Worm (Caenorhabditis elegans): Measurements from ENCODE around the gene csn-6.

The csn-6 gene

DNA sequence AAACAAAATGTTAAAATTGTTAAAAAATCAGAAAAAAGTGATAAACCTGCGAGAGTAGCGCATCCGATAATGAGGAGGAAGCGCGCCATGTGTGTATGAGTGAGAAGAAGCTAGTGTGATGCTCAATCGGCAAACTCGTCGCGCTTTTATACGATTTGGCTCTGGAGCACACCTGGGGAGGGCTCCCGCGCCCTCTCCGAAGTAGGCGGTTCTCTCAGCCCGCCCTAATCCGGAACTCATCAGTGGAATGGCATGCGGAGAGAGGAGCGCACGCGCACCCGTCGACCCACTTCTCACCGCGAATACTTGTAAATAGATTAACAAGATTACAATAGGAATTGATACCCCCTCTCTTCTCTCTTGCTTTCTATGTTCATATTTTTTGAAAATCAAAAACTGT, 30.7 kb downstream of the csn-6 start, which contains the start of gene pqn-74:
pqn-74 (minus strand) TSS at position 122 of the 400 bp plus-strand sequence.
- no peak for TF ChIP-seq hmg-4 (GFP tag; optimal IDR thresholded peaks at IDR 0.05)
- TF ChIP-seq B0310.2 (tag; optimal IDR thresholded peaks at IDR 0.05): no peak
- TF ChIP-seq scrt-1 (GFP tag; IDR thresholded peaks at IDR 0.05): no peak
- no peak for TF ChIP-seq hmbx-1 (tag; optimal IDR thresholded peaks at IDR 0.05)
- no peak for TF ChIP-seq sea-1 (GFP tag; conservative IDR thresholded peaks at IDR 0.05)
- no peak for TF ChIP-seq ets-7 (tag; optimal IDR thresholded peaks at IDR 0.05)
- no peak for TF ChIP-seq tbx-37 (GFP tag; conservative IDR thresholded peaks at IDR 0.05)
- no peak for TF ChIP-seq hnd-1 (tag; optimal IDR thresholded peaks at IDR 0.05)
- no peak for TF ChIP-seq F13C5.2 (tag; optimal IDR thresholded peaks at IDR 0.05)
- TF ChIP-seq tbx-11 (GFP tag; IDR thresholded peaks at IDR 0.05): no peak
- TF ChIP-seq pes-1 (GFP tag; IDR thresholded peaks at IDR 0.05): no peak
- TF ChIP-seq aly-1 (tag; optimal IDR thresholded peaks at IDR 0.05): no peak
- no peak for TF ChIP-seq ama-1 (optimal IDR thresholded peaks at IDR 0.05)
- TF ChIP-seq ceh-36 (tag; optimal IDR thresholded peaks at IDR 0.05): no peak
- TF ChIP-seq flt-1 (GFP tag; IDR thresholded peaks at IDR 0.05): no peak
- no peak for TF ChIP-seq tra-4 (tag; optimal IDR thresholded peaks at IDR 0.05)
- no peak for TF ChIP-seq ceh-13 (GFP tag; optimal IDR thresholded peaks at IDR 0.05)

DNA sequence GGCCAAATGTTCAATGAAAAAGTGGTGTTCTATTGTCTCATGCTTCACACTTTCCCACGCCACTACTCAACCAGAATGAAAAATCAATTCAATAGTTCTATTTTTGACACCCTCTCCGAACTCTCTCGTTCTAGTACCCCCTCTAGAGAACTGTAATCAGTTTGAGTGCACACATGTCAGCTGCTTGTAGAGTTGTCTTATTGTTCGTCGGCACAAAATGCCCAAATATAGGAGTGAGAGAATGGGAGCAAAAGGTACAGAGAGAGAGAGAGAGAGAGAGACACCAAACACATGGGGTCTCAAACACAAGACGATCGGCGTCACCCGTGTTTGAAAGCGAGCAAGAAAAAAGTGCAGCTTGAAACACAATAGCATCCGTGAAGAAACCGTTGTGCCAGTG, 33.7 kb downstream of the csn-6 start:
- TF ChIP-seq aly-1 (tag; optimal IDR thresholded peaks at IDR 0.05) (no peak), B0310.2 (tag; optimal IDR thresholded peaks at IDR 0.05) (no peak), pes-1 (GFP tag; IDR thresholded peaks at IDR 0.05) (no peak), F13C5.2 (tag; optimal IDR thresholded peaks at IDR 0.05) (no peak), scrt-1 (GFP tag; IDR thresholded peaks at IDR 0.05) (no peak), hmg-4 (GFP tag; optimal IDR thresholded peaks at IDR 0.05) (no peak), hmbx-1 (tag; optimal IDR thresholded peaks at IDR 0.05) (no peak), hnd-1 (tag; optimal IDR thresholded peaks at IDR 0.05) (no peak), flt-1 (GFP tag; IDR thresholded peaks at IDR 0.05) (no peak), tra-4 (tag; optimal IDR thresholded peaks at IDR 0.05) (no peak), tbx-37 (GFP tag; conservative IDR thresholded peaks at IDR 0.05) (no peak), sea-1 (GFP tag; conservative IDR thresholded peaks at IDR 0.05) (no peak), ceh-36 (tag; optimal IDR thresholded peaks at IDR 0.05) (no peak), ama-1 (optimal IDR thresholded peaks at IDR 0.05) (no peak), tbx-11 (GFP tag; IDR thresholded peaks at IDR 0.05) (no peak), ceh-13 (GFP tag; optimal IDR thresholded peaks at IDR 0.05) (no peak), ets-7 (tag; optimal IDR thresholded peaks at IDR 0.05) (no peak)

DNA sequence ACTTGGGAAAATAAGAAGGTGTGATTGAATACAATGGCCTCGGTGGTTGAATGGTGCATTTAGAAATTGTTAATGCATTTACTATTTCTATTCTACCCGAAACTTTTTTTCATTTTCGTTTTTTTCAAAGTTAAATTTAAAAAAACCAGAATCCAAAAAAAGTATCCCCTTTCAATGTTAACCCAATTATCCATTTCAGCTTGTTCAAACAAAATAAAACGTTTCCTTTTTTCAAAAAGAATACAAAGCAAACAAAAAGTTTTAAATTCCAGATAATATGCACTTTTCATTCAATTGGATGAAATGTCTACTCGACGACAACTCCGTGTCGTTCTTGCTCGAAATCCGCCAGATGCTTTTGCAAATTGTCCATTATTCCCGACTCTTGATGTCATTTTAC, 41.9 kb downstream of the csn-6 start, which contains the start of gene W02A2.5:
W02A2.5 (plus strand) TSS at position 301 of the 400 bp plus-strand sequence.
- no peak for TF ChIP-seq scrt-1 (GFP tag; IDR thresholded peaks at IDR 0.05)
- TF ChIP-seq aly-1 (tag; optimal IDR thresholded peaks at IDR 0.05): no peak
- TF ChIP-seq pes-1 (GFP tag; IDR thresholded peaks at IDR 0.05): no peak
- no peak for TF ChIP-seq hmbx-1 (tag; optimal IDR thresholded peaks at IDR 0.05)
- TF ChIP-seq ets-7 (tag; optimal IDR thresholded peaks at IDR 0.05): no peak
- TF ChIP-seq tra-4 (tag; optimal IDR thresholded peaks at IDR 0.05): no peak
- no peak for TF ChIP-seq ama-1 (optimal IDR thresholded peaks at IDR 0.05)
- TF ChIP-seq tbx-11 (GFP tag; IDR thresholded peaks at IDR 0.05): no peak
- TF ChIP-seq hmg-4 (GFP tag; optimal IDR thresholded peaks at IDR 0.05): no peak

DNA sequence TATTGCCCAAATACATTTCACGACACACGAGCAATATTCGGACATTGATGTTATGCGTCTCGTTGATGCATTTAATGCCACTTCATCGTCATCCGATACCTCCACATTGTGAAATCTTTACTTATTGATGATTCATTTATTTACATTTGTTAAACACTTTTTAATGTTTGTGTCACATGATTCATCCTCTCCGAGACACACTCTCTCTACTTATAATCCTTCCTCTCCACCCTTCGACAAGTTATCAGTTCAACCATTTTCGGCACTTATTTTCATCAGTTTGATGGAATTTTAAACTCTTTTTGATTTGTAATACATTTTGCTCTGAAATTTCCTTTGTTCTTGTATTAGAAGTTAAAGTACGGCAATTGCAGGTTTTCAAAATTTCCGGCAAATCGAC, 45.5 kb downstream of the csn-6 start:
- no peak for TF ChIP-seq scrt-1 (GFP tag; IDR thresholded peaks at IDR 0.05)
- no peak for TF ChIP-seq flt-1 (GFP tag; IDR thresholded peaks at IDR 0.05)
- TF ChIP-seq B0310.2 (tag; optimal IDR thresholded peaks at IDR 0.05): no peak
- TF ChIP-seq tbx-11 (GFP tag; IDR thresholded peaks at IDR 0.05): no peak
- no peak for TF ChIP-seq hnd-1 (tag; optimal IDR thresholded peaks at IDR 0.05)
- TF ChIP-seq tbx-37 (GFP tag; conservative IDR thresholded peaks at IDR 0.05): no peak

DNA sequence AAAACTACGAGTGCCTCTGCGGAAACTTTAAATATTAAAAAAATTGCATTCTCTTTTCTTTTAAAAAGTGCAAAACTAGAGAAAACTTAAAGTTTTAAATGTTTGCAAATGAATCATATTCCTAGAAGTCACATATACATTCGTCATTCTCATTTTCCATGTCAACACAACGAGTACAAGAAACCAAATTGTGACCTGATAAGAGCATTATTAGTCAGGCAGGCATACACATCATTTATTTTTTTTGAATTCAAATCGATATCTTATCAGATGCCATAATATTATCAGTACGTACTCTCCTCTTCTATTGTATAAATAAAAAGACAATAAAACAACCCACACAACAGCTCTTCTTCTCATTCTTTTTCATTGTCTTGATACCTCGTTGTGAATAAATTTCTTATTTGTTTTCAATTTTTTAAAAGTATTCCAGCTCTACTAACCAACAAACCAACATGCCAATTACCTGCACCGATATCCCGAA, 46.6 kb downstream of the csn-6 start, which contains the start of gene W02A2.9:
W02A2.9 (plus strand) TSS at position 434 of the 484 bp plus-strand sequence.
- no peak for TF ChIP-seq aly-1 (tag; optimal IDR thresholded peaks at IDR 0.05)
- TF ChIP-seq scrt-1 (GFP tag; IDR thresholded peaks at IDR 0.05): no peak
- TF ChIP-seq tbx-37 (GFP tag; conservative IDR thresholded peaks at IDR 0.05): no peak
- TF ChIP-seq sea-1 (GFP tag; conservative IDR thresholded peaks at IDR 0.05): no peak
- TF ChIP-seq B0310.2 (tag; optimal IDR thresholded peaks at IDR 0.05): no peak
- no peak for TF ChIP-seq hmg-4 (GFP tag; optimal IDR thresholded peaks at IDR 0.05)
- no peak for TF ChIP-seq ceh-36 (tag; optimal IDR thresholded peaks at IDR 0.05)
- TF ChIP-seq tbx-11 (GFP tag; IDR thresholded peaks at IDR 0.05): no peak
- TF ChIP-seq ama-1 (optimal IDR thresholded peaks at IDR 0.05): no peak
- no peak for TF ChIP-seq pes-1 (GFP tag; IDR thresholded peaks at IDR 0.05)
- no peak for TF ChIP-seq ets-7 (tag; optimal IDR thresholded peaks at IDR 0.05)
- TF ChIP-seq hmbx-1 (tag; optimal IDR thresholded peaks at IDR 0.05): no peak
- no peak for TF ChIP-seq tra-4 (tag; optimal IDR thresholded peaks at IDR 0.05)
- no peak for TF ChIP-seq flt-1 (GFP tag; IDR thresholded peaks at IDR 0.05)
- no peak for TF ChIP-seq ceh-13 (GFP tag; optimal IDR thresholded peaks at IDR 0.05)
- TF ChIP-seq F13C5.2 (tag; optimal IDR thresholded peaks at IDR 0.05): no peak
- no peak for TF ChIP-seq hnd-1 (tag; optimal IDR thresholded peaks at IDR 0.05)

DNA sequence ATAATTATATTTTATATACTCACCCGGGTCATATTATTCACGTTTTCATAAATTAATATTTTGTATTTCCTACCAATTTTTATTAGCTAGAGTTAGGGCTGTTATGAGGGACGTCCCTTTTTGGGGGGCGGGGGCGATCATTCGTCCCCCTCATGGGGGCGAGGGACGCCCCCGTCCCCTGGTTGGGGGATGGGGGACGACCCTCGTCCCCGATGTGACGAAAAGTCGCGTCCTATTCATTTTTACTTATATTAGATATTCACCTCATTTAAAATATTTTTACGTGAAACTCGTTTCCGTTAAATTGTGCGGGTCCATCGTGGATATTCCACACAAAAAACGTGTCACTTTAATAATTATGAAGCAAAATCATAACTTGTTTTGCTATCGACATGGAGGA, 48.0 kb downstream of the csn-6 start, which contains the start of gene W02A2.12:
W02A2.12 (minus strand) TSS at position 240 of the 400 bp plus-strand sequence.
- no peak for TF ChIP-seq hnd-1 (tag; optimal IDR thresholded peaks at IDR 0.05)
- no peak for TF ChIP-seq scrt-1 (GFP tag; IDR thresholded peaks at IDR 0.05)
- TF ChIP-seq ama-1 (optimal IDR thresholded peaks at IDR 0.05): no peak
- no peak for TF ChIP-seq sea-1 (GFP tag; conservative IDR thresholded peaks at IDR 0.05)
- TF ChIP-seq pes-1 (GFP tag; IDR thresholded peaks at IDR 0.05): no peak
- TF ChIP-seq ceh-36 (tag; optimal IDR thresholded peaks at IDR 0.05): no peak
- no peak for TF ChIP-seq B0310.2 (tag; optimal IDR thresholded peaks at IDR 0.05)
- no peak for TF ChIP-seq flt-1 (GFP tag; IDR thresholded peaks at IDR 0.05)
- TF ChIP-seq hmbx-1 (tag; optimal IDR thresholded peaks at IDR 0.05): no peak
- TF ChIP-seq tra-4 (tag; optimal IDR thresholded peaks at IDR 0.05): no peak
- TF ChIP-seq aly-1 (tag; optimal IDR thresholded peaks at IDR 0.05): no peak
- TF ChIP-seq ets-7 (tag; optimal IDR thresholded peaks at IDR 0.05): no peak
- TF ChIP-seq F13C5.2 (tag; optimal IDR thresholded peaks at IDR 0.05): no peak
- TF ChIP-seq hmg-4 (GFP tag; optimal IDR thresholded peaks at IDR 0.05): no peak
- TF ChIP-seq tbx-37 (GFP tag; conservative IDR thresholded peaks at IDR 0.05): no peak
- TF ChIP-seq tbx-11 (GFP tag; IDR thresholded peaks at IDR 0.05): no peak
